Fruit fly (Drosophila melanogaster): Measurements from ENCODE around the gene SmydA-9.

- TF ChIP-seq psq (optimal IDR thresholded peaks at IDR 0.05) (no peak), Myc (optimal IDR thresholded peaks at IDR 0.05) (no peak), ttk (optimal IDR thresholded peaks at IDR 0.05) (no peak)
Observed at dm6 chrX:9192429-9192828, 18.3 kb downstream of the SmydA-9 start, which contains the start of gene CG12056.

All from Kc167 (cell line).